Worm (Caenorhabditis elegans): ENCODE data around the gene srxa-13.

ce11 chrV:13955370-13956089, 25.9 kb downstream of the srxa-13 start:
- no peak for TF ChIP-seq fos-1 (tag; optimal IDR thresholded peaks at IDR 0.05)
- no peak for TF ChIP-seq unc-62 (GFP tag; optimal IDR thresholded peaks at IDR 0.05)
- no peak for TF ChIP-seq nhr-11 (tag; optimal IDR thresholded peaks at IDR 0.05)
- no peak for TF ChIP-seq nhr-28 (tag; optimal IDR thresholded peaks at IDR 0.05)
- TF ChIP-seq zag-1 (tag; optimal IDR thresholded peaks at IDR 0.05) = no peak
- no peak for TF ChIP-seq ZK546.5 (tag; optimal IDR thresholded peaks at IDR 0.05)
- no peak for TF ChIP-seq nhr-237 (tag; optimal IDR thresholded peaks at IDR 0.05)

Measured in whole organism, L3 larva.